Fruit fly (Drosophila melanogaster) whole organism, pupa: ENCODE data around the gene CG43618.

Source experiments
- CG10348 ChIP-seq: fragments of 200-800 bp; sonication (Bioruptor generic); IDR thresholded peaks from 2 replicates; pipeline ENCODE4 v1.3.6; 2022; ENCODE audit warnings: missing biosample characterization, missing genetic modification characterization
- CG15710 ChIP-seq: fragments of 200-800 bp; sonication (Bioruptor generic); optimal IDR thresholded peaks from 2 replicates; lab custom pipeline; 2018; ENCODE audit warnings: missing biosample characterization, mild to moderate bottlenecking, missing genetic modification characterization, moderate library complexity
- CG34367 ChIP-seq: fragments of 200-800 bp; sonication (Bioruptor generic); optimal IDR thresholded peaks from 2 replicates; lab custom pipeline; 2018; ENCODE audit warnings: missing biosample characterization, mild to moderate bottlenecking, missing genetic modification characterization
- CG4496 ChIP-seq: fragments of 200-800 bp; sonication (Bioruptor generic); IDR thresholded peaks from 3 replicates; pipeline ENCODE4 v1.3.6; 2022; ENCODE audit warnings: missing biosample characterization, missing genetic modification characterization
- CG8159 ChIP-seq: fragments of 200-800 bp; sonication (Bioruptor generic); optimal IDR thresholded peaks from 3 replicates; lab custom pipeline; 2018; ENCODE audit warnings: missing biosample characterization, mild to moderate bottlenecking, missing genetic modification characterization, moderate library complexity
- CG8301 ChIP-seq: fragments of 200-800 bp; sonication (Bioruptor generic); optimal IDR thresholded peaks from 2 replicates; lab custom pipeline; 2018; ENCODE audit warnings: missing biosample characterization, mild to moderate bottlenecking, missing genetic modification characterization
- CG9948 ChIP-seq: fragments of 200-800 bp; sonication (Bioruptor generic); optimal IDR thresholded peaks from 2 replicates; lab custom pipeline; 2018; ENCODE audit warnings: missing biosample characterization, mild to moderate bottlenecking, missing genetic modification characterization, moderate library complexity
- D1 ChIP-seq: fragments of 200-800 bp; sonication (Bioruptor generic); optimal IDR thresholded peaks from 2 replicates; lab custom pipeline; 2018; ENCODE audit warnings: missing biosample characterization, mild to moderate bottlenecking, missing genetic modification characterization, moderate library complexity
- Snoo ChIP-seq: fragments of 200-800 bp; sonication (Bioruptor generic); optimal IDR thresholded peaks from 3 replicates; lab custom pipeline; 2017; ENCODE audit warnings: missing biosample characterization, mild to moderate bottlenecking, missing genetic modification characterization, inconsistent platforms
- gl ChIP-seq: fragments of 200-800 bp; sonication (Bioruptor generic); optimal IDR thresholded peaks from 2 replicates; lab custom pipeline; 2018; ENCODE audit warnings: missing biosample characterization, mild to moderate bottlenecking, missing genetic modification characterization

DNA sequence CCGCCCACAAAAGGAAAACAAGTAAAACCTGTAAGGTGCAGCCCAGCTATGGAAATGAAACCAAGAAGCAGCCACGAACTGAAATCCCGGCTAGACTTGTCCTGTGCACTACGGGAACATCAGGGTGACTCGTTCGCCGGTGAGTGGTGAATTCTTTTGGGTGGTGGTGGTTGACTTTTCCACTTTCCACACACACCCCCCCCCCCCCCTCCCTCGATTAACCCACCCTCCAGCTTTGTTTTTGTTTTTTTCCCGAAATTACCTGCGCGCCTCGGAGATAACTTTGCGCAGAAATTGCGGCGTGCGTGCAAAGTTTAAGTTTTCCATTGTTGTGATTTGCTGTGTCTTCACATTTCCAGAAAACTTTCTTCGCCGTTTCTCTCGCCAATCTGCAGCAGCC lies 22.5 kb upstream of the CG43618 start:
- TF ChIP-seq CG9948 (tag; lab: Kevin White, UChicago) (no peak), CG15710 (tag; lab: Kevin White, UChicago) (no peak), CG8159 (tag; lab: Kevin White, UChicago) (no peak), CG34367 (tag; lab: Kevin White, UChicago) (no peak), gl (no peak), CG4496 (GFP tag; lab: Robert Waterston, UW) (no peak), CG8301 (no peak), D1 (no peak), CG10348 (GFP tag; lab: Robert Waterston, UW) (no peak), Snoo (tag; lab: Kevin White, UChicago) (no peak)
